Worm (Caenorhabditis elegans): Measurements from ENCODE around the gene sre-39.

The sre-39 gene

ce11 chrII:4673242-4673641, 13.8 kb upstream of the sre-39 start:
- no peak for TF ChIP-seq fkh-2 (tag; optimal IDR thresholded peaks at IDR 0.05)
- no peak for TF ChIP-seq ceh-9 (tag; optimal IDR thresholded peaks at IDR 0.05)

- no peak for TF ChIP-seq unc-62 (GFP tag; optimal IDR thresholded peaks at IDR 0.05)
- TF ChIP-seq ama-1 (optimal IDR thresholded peaks at IDR 0.05), result peak; percentile 56
These were observed 13.4 kb upstream of the sre-39 start for ce11 chrII:4673670-4674069.

DNA sequence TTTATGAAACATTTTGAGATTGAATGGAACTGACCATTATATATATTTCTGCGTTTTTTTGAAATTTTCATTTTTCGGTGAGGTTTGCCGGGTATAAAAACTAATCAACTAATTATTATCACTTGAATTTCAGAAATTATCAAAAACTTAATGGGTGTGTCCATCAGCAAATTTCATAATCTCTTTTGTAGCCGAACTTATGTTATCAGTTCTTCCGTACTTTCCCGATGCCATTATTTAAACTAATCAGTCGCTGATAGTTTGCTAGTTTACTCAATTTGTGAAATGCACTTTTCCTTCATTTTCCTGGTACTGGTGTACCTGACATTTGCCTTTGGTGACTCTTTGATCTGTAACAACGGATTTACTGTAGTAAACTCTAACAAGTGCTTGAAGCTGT, 12.9 kb upstream of the sre-39 start:
- TF ChIP-seq pqm-1 (tag; optimal IDR thresholded peaks at IDR 0.05), result peak; percentile 68
- peak; percentile 96 for TF ChIP-seq elt-2 (tag; optimal IDR thresholded peaks at IDR 0.05)
- peak; percentile 60 for TF ChIP-seq jun-1 (tag; optimal IDR thresholded peaks at IDR 0.05)
- no peak for TF ChIP-seq sea-2 (GFP tag; optimal IDR thresholded peaks at IDR 0.05)

DNA sequence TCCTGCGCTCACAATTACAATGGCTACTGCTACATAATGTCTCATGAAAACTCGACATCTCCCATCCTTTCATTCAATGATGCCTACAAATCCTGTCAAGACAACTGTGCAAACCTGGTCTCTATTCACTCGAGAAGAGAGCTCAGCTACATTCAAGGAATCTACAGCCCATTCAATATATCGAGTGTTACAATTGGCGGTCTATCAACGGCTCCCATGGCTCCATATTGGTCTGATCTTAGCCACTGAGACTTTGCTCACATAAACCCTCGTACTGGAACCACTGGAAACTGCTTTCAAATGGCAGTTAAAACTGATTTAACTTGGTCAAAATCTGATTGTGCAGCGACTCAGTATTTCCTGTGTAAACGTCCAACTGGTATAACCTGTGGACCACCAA, 11.6 kb upstream of the sre-39 start, which contains the start of gene T05A7.3:
T05A7.3 (plus strand) TSS at position 301 of the 400 bp plus-strand sequence.
- TF ChIP-seq unc-62 (GFP tag; optimal IDR thresholded peaks at IDR 0.05), result no peak

DNA sequence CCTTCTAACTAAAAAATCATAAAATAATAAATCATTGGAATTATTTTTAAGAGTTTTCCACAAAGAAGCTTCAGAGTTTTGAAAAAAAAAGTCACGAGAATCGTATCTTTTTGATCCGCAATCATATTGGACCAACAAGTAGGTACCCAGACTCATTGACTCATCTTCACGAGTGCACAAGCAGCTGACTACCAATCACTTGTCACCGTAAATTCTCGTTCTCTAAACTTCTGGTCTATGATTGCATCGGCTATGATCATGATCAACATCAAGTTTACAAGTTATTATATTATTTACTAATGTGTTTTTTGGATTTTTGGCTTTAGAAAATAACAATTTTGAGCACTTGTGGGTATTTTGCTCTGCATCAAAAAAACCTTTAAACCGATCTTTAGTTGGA, 10.8 kb upstream of the sre-39 start:
- TF ChIP-seq aly-2 (tag; optimal IDR thresholded peaks at IDR 0.05) (no peak), unc-62 (GFP tag; optimal IDR thresholded peaks at IDR 0.05) (no peak), ceh-28 (tag; optimal IDR thresholded peaks at IDR 0.05) (no peak), nhr-237 (tag; optimal IDR thresholded peaks at IDR 0.05) (no peak), elt-1 (tag; optimal IDR thresholded peaks at IDR 0.05) (no peak), mdl-1 (tag; optimal IDR thresholded peaks at IDR 0.05) (no peak), fkh-10 (GFP tag; optimal IDR thresholded peaks at IDR 0.05) (no peak), nhr-77 (tag; optimal IDR thresholded peaks at IDR 0.05) (no peak), ceh-16 (tag; optimal IDR thresholded peaks at IDR 0.05) (no peak), sea-2 (GFP tag; optimal IDR thresholded peaks at IDR 0.05) (no peak), jun-1 (tag; optimal IDR thresholded peaks at IDR 0.05) (no peak), hmg-11 (tag; optimal IDR thresholded peaks at IDR 0.05) (no peak), fkh-2 (tag; optimal IDR thresholded peaks at IDR 0.05) (no peak), nhr-12 (tag; optimal IDR thresholded peaks at IDR 0.05) (no peak)

- TF ChIP-seq ama-1 (optimal IDR thresholded peaks at IDR 0.05), result no peak
- TF ChIP-seq ceh-9 (tag; optimal IDR thresholded peaks at IDR 0.05), result no peak
- TF ChIP-seq nhr-77 (tag; optimal IDR thresholded peaks at IDR 0.05), result no peak
- TF ChIP-seq lin-39 (tag; optimal IDR thresholded peaks at IDR 0.05), result no peak
- no peak for TF ChIP-seq jun-1 (tag; optimal IDR thresholded peaks at IDR 0.05)
- no peak for TF ChIP-seq nfya-1 (tag; optimal IDR thresholded peaks at IDR 0.05; ENCODE audit: insufficient read depth)
- no peak for TF ChIP-seq egl-5 (tag; optimal IDR thresholded peaks at IDR 0.05)
- no peak for TF ChIP-seq tbx-2 (tag; optimal IDR thresholded peaks at IDR 0.05)
- no peak for TF ChIP-seq lin-15B (tag; optimal IDR thresholded peaks at IDR 0.05)
These were observed 9.1 kb upstream of the sre-39 start, which contains the start of gene T05A7.1 for ce11 chrII:4677916-4678315. T05A7.1 (plus strand) TSS chrII:4678216.

ce11 chrII:4681391-4681790, 5.7 kb upstream of the sre-39 start, which contains the start of gene T05A7.7:
T05A7.7 (minus strand) TSS chrII:4681491.
- TF ChIP-seq eor-1 (tag; optimal IDR thresholded peaks at IDR 0.05) (no peak), nhr-77 (tag; optimal IDR thresholded peaks at IDR 0.05) (no peak), nhr-11 (tag; optimal IDR thresholded peaks at IDR 0.05) (no peak), ceh-16 (tag; optimal IDR thresholded peaks at IDR 0.05) (no peak), nhr-67 (tag; optimal IDR thresholded peaks at IDR 0.05) (no peak), nhr-28 (tag; optimal IDR thresholded peaks at IDR 0.05) (no peak), ztf-4 (tag; optimal IDR thresholded peaks at IDR 0.05) (no peak), nhr-76 (tag; optimal IDR thresholded peaks at IDR 0.05) (no peak), egl-5 (tag; optimal IDR thresholded peaks at IDR 0.05) (no peak), elt-1 (tag; optimal IDR thresholded peaks at IDR 0.05) (no peak), nhr-25 (tag; optimal IDR thresholded peaks at IDR 0.05) (no peak), nhr-237 (tag; optimal IDR thresholded peaks at IDR 0.05) (no peak), pqm-1 (tag; optimal IDR thresholded peaks at IDR 0.05) (no peak), ceh-82 (tag; optimal IDR thresholded peaks at IDR 0.05) (no peak), ztf-11 (tag; optimal IDR thresholded peaks at IDR 0.05) (no peak), mml-1 (tag; optimal IDR thresholded peaks at IDR 0.05) (no peak)

Measured in whole organism, L3 larva.